Worm (Caenorhabditis elegans) whole organism, late embryonic: Measurements from ENCODE around the gene B0432.14.

ENCODE experiments used
- C08G9.2 ChIP-seq: sonication (generic microtip); optimal IDR thresholded peaks from 2 replicates; lab custom pipeline; 2016; ENCODE audit warnings: mild to moderate bottlenecking, missing genetic modification characterization, moderate library complexity, missing compliant biosample characterization
- F13H6.1 ChIP-seq: sonication (generic microtip); optimal IDR thresholded peaks from 2 replicates; lab custom pipeline; 2016; ENCODE audit warnings: missing genetic modification characterization, missing compliant biosample characterization
- ceh-19 ChIP-seq: fragments of 200-800 bp; sonication (Bioruptor generic); optimal IDR thresholded peaks from 2 replicates; lab custom pipeline; 2018; ENCODE audit warnings: mild to moderate bottlenecking, missing genetic modification characterization, missing compliant biosample characterization
- ceh-2 ChIP-seq: sonication (generic microtip); optimal IDR thresholded peaks from 2 replicates; lab custom pipeline; 2016; ENCODE audit warnings: missing genotype, missing genetic modification characterization, missing compliant biosample characterization
- ceh-31 ChIP-seq: sonication (generic microtip); optimal IDR thresholded peaks from 2 replicates; lab custom pipeline; 2016; ENCODE audit warnings: missing genetic modification characterization, missing compliant biosample characterization
- ceh-34 ChIP-seq: sonication (generic microtip); optimal IDR thresholded peaks from 2 replicates; lab custom pipeline; 2016; ENCODE audit warnings: mild to moderate bottlenecking, missing genetic modification characterization, missing compliant biosample characterization
- ceh-45 ChIP-seq: fragments of 200-800 bp; sonication (Bioruptor generic); IDR thresholded peaks from 2 replicates; pipeline ENCODE4 v1.3.6; 2022; ENCODE audit warnings: missing genetic modification reagents, missing genetic modification characterization, missing compliant biosample characterization
- ceh-6 ChIP-seq: fragments of 200-800 bp; sonication (Bioruptor generic); optimal IDR thresholded peaks from 2 replicates; lab custom pipeline; 2018; ENCODE audit warnings: mild to moderate bottlenecking, missing genetic modification characterization, missing compliant biosample characterization
- ceh-9 ChIP-seq: sonication (generic microtip); optimal IDR thresholded peaks from 2 replicates; lab custom pipeline; 2016; ENCODE audit warnings: mild to moderate bottlenecking, missing genetic modification characterization, inconsistent platforms, missing compliant biosample characterization
- che-1 ChIP-seq: sonication (generic microtip); optimal IDR thresholded peaks from 2 replicates; lab custom pipeline; 2016; ENCODE audit warnings: mild to moderate bottlenecking, missing genetic modification characterization, missing compliant biosample characterization
- dmd-4 ChIP-seq: sonication (generic microtip); optimal IDR thresholded peaks from 2 replicates; lab custom pipeline; 2016; ENCODE audit warnings: borderline replicate concordance, missing genetic modification characterization, missing compliant biosample characterization
- elt-4 ChIP-seq: sonication (generic microtip); optimal IDR thresholded peaks from 2 replicates; lab custom pipeline; 2016; ENCODE audit warnings: missing genetic modification characterization, missing compliant biosample characterization
- hlh-30 ChIP-seq: sonication (generic microtip); optimal IDR thresholded peaks from 2 replicates; lab custom pipeline; 2017; ENCODE audit warnings: antibody characterized with exemption, missing genetic modification characterization, missing compliant biosample characterization; ENCODE audit not compliant: insufficient read depth
- hlh-8 ChIP-seq: sonication (generic microtip); optimal IDR thresholded peaks from 2 replicates; lab custom pipeline; 2016; ENCODE audit warnings: missing genotype, missing genetic modification characterization, missing compliant biosample characterization
- lim-6 ChIP-seq: sonication (generic microtip); optimal IDR thresholded peaks from 2 replicates; lab custom pipeline; 2016; ENCODE audit warnings: missing genetic modification characterization, missing compliant biosample characterization
- lin-11 ChIP-seq: fragments of 200-800 bp; sonication (Bioruptor generic); optimal IDR thresholded peaks from 2 replicates; lab custom pipeline; 2018; ENCODE audit warnings: mild to moderate bottlenecking, missing genetic modification characterization, missing compliant biosample characterization
- madf-2 ChIP-seq: sonication (generic microtip); optimal IDR thresholded peaks from 2 replicates; lab custom pipeline; 2017; ENCODE audit warnings: missing genetic modification characterization, missing compliant biosample characterization
- mec-3 ChIP-seq: sonication (generic microtip); optimal IDR thresholded peaks from 2 replicates; lab custom pipeline; 2016; ENCODE audit warnings: borderline replicate concordance, missing genetic modification characterization, missing compliant biosample characterization
- nfya-1 ChIP-seq: sonication (generic microtip); optimal IDR thresholded peaks from 2 replicates; lab custom pipeline; 2017; ENCODE audit warnings: missing genetic modification characterization, mild to moderate bottlenecking, missing compliant biosample characterization, antibody characterized with exemption, moderate library complexity
- nhr-11 ChIP-seq: fragments of 150-350 bp; optimal IDR thresholded peaks from 2 replicates; lab custom pipeline; 2014; ENCODE audit warnings: missing biosample characterization, missing genetic modification characterization
- npax-4 ChIP-seq: sonication (generic microtip); optimal IDR thresholded peaks from 2 replicates; lab custom pipeline; 2016; ENCODE audit warnings: missing genetic modification characterization, missing compliant biosample characterization
- odd-2 ChIP-seq: sonication (generic microtip); optimal IDR thresholded peaks from 2 replicates; lab custom pipeline; 2017; ENCODE audit warnings: antibody characterized with exemption, mild to moderate bottlenecking, missing genetic modification characterization, missing compliant biosample characterization
- pag-3 ChIP-seq: sonication (generic microtip); optimal IDR thresholded peaks from 2 replicates; lab custom pipeline; 2016; ENCODE audit warnings: missing compliant biosample characterization, missing genetic modification characterization, borderline replicate concordance
- pha-2 ChIP-seq: sonication (generic microtip); optimal IDR thresholded peaks from 2 replicates; lab custom pipeline; 2017; ENCODE audit warnings: mild to moderate bottlenecking, missing genetic modification characterization, missing compliant biosample characterization
- pqm-1 ChIP-seq: sonication (generic microtip); optimal IDR thresholded peaks from 2 replicates; lab custom pipeline; 2016; ENCODE audit warnings: missing genetic modification characterization, missing compliant biosample characterization
- pros-1 ChIP-seq: fragments of 150-350 bp; optimal IDR thresholded peaks from 2 replicates; lab custom pipeline; 2014; ENCODE audit warnings: missing biosample characterization, missing genetic modification reagents, missing genetic modification characterization
- rnt-1 ChIP-seq: sonication (generic microtip); optimal IDR thresholded peaks from 2 replicates; lab custom pipeline; 2016; ENCODE audit warnings: missing genetic modification characterization, missing compliant biosample characterization
- sdc-2 ChIP-seq: sonication (generic microtip); optimal IDR thresholded peaks from 2 replicates; lab custom pipeline; 2016; ENCODE audit warnings: missing genotype, missing genetic modification characterization, missing compliant biosample characterization
- sox-2 ChIP-seq: fragments of 200-800 bp; sonication (Bioruptor generic); IDR thresholded peaks from 2 replicates; pipeline ENCODE4 v1.3.6; 2022; ENCODE audit warnings: missing genetic modification reagents, missing genetic modification characterization, missing compliant biosample characterization
- sox-4 ChIP-seq: sonication (generic microtip); optimal IDR thresholded peaks from 2 replicates; lab custom pipeline; 2017; ENCODE audit warnings: mild to moderate bottlenecking, missing genetic modification characterization, inconsistent platforms, missing compliant biosample characterization
- syd-9 ChIP-seq: sonication (generic microtip); optimal IDR thresholded peaks from 2 replicates; lab custom pipeline; 2016; ENCODE audit warnings: mild to moderate bottlenecking, missing genetic modification characterization, moderate library complexity, missing compliant biosample characterization
- tbx-2 ChIP-seq: sonication (generic microtip); optimal IDR thresholded peaks from 2 replicates; lab custom pipeline; 2016; ENCODE audit warnings: missing genetic modification characterization, missing compliant biosample characterization
- unc-3 ChIP-seq, 2 experiments: fragments of 200-800 bp in 1 of 2; sonication (Bioruptor generic) in 1 of 2; sonication (generic microtip) in 1 of 2; conservative IDR thresholded peaks in 1 of 2; optimal IDR thresholded peaks in 1 of 2; 2 replicates each; pipeline versions ENCODE4 v1.3.6 to Lab custom; 2016 to 2022; ENCODE audit warnings: missing compliant biosample characterization in 2 of 2, missing genetic modification characterization in 2 of 2, missing genetic modification reagents in 1 of 2
- unc-55 ChIP-seq: sonication (generic microtip); optimal IDR thresholded peaks from 2 replicates; lab custom pipeline; 2017; ENCODE audit warnings: missing biosample characterization, missing genetic modification reagents, missing genetic modification characterization
- zip-5 ChIP-seq: sonication (generic microtip); optimal IDR thresholded peaks from 2 replicates; lab custom pipeline; 2016; ENCODE audit warnings: missing genetic modification characterization, missing compliant biosample characterization
- ztf-16 ChIP-seq: sonication (generic microtip); optimal IDR thresholded peaks from 2 replicates; lab custom pipeline; 2017; ENCODE audit warnings: missing genetic modification characterization, missing compliant biosample characterization

Gene B0432.14

ce11 chrII:257519-257918 lies 6.6 kb upstream of the B0432.14 start, which contains the start of gene cat-2:
cat-2 (plus strand) TSS chrII:257819.
- TF ChIP-seq sdc-2 = no peak
- TF ChIP-seq che-1 = no peak
- no peak for TF ChIP-seq madf-2 (tag; lab: Kevin White, UChicago)
- no peak for TF ChIP-seq nfya-1 (tag; lab: Kevin White, UChicago)
- TF ChIP-seq ceh-6 (GFP tag; lab: Kevin White, UChicago) = no peak
- TF ChIP-seq pqm-1 (tag; lab: Kevin White, UChicago) = no peak
- no peak for TF ChIP-seq ceh-34 (tag; lab: Kevin White, UChicago)
- TF ChIP-seq pha-2 (tag; lab: Kevin White, UChicago) = no peak
- TF ChIP-seq unc-55 (GFP tag; lab: Kevin White, UChicago) = no peak
- TF ChIP-seq ceh-31 (tag; lab: Kevin White, UChicago) = no peak
- no peak for TF ChIP-seq unc-3 (GFP tag; conservative IDR thresholded peaks at IDR 0.05; lab: Robert Waterston, UW)
- TF ChIP-seq unc-3 (tag; optimal IDR thresholded peaks at IDR 0.05; lab: Kevin White, UChicago) = no peak
- no peak for TF ChIP-seq ceh-45 (GFP tag; lab: Robert Waterston, UW)
- no peak for TF ChIP-seq pag-3
- no peak for TF ChIP-seq dmd-4 (tag; lab: Kevin White, UChicago)
- TF ChIP-seq hlh-8 = no peak
- no peak for TF ChIP-seq sox-2 (GFP tag; lab: Robert Waterston, UW)
- no peak for TF ChIP-seq rnt-1 (tag; lab: Kevin White, UChicago)
- no peak for TF ChIP-seq elt-4
- TF ChIP-seq ztf-16 (tag; lab: Kevin White, UChicago) = no peak

ce11 chrII:263563-263962 lies 590 bp upstream of the B0432.14 start, which contains the start of gene scc-2:
scc-2 (minus strand) TSS chrII:263663.
- TF ChIP-seq rnt-1 (tag; lab: Kevin White, UChicago) (no peak), pros-1 (tag; lab: Kevin White, UChicago) (no peak), ceh-9 (no peak), syd-9 (tag; lab: Kevin White, UChicago) (no peak), sox-4 (tag; lab: Kevin White, UChicago) (no peak), ceh-2 (no peak), sox-2 (GFP tag; lab: Robert Waterston, UW) (no peak), C08G9.2 (tag; lab: Kevin White, UChicago) (no peak), pqm-1 (tag; lab: Kevin White, UChicago) (no peak), mec-3 (tag; lab: Kevin White, UChicago) (no peak), ceh-19 (GFP tag; lab: Kevin White, UChicago) (no peak), lim-6 (tag; lab: Kevin White, UChicago) (no peak)

ce11 chrII:273872-274271 lies 9.7 kb downstream of the B0432.14 start, which contains the start of gene B0432.7:
B0432.7 (minus strand) TSS chrII:273972.
- TF ChIP-seq C08G9.2 (tag; lab: Kevin White, UChicago) (no peak), nhr-11 (tag; lab: Kevin White, UChicago) (no peak), pqm-1 (tag; lab: Kevin White, UChicago) (no peak), elt-4 (no peak), sdc-2 (no peak), hlh-30 (tag; lab: Kevin White, UChicago) (no peak), ceh-45 (GFP tag; lab: Robert Waterston, UW) (no peak), odd-2 (tag; lab: Kevin White, UChicago) (no peak), tbx-2 (tag; lab: Kevin White, UChicago) (no peak), npax-4 (tag; lab: Kevin White, UChicago) (no peak), lin-11 (tag; lab: Kevin White, UChicago) (no peak), hlh-8 (no peak), F13H6.1 (tag; lab: Kevin White, UChicago) (no peak), zip-5 (tag; lab: Kevin White, UChicago) (no peak), rnt-1 (tag; lab: Kevin White, UChicago) (no peak)
